Worm (Caenorhabditis elegans) whole organism, L4 larva: ENCODE measurements around the gene ampd-1.

Source experiments
- F26F4.8 ChIP-seq: fragments of 200-800 bp; sonication (Bioruptor generic); conservative IDR thresholded peaks from 2 replicates; pipeline ENCODE4 v1.3.6; 2022; ENCODE audit warnings: missing genetic modification characterization, missing compliant biosample characterization
- F37D6.2 ChIP-seq: sonication (generic microtip); optimal IDR thresholded peaks from 2 replicates; lab custom pipeline; 2016; ENCODE audit warnings: mild to moderate bottlenecking, missing genetic modification characterization, missing compliant biosample characterization
- F49E8.2 ChIP-seq: sonication (generic microtip); optimal IDR thresholded peaks from 2 replicates; lab custom pipeline; 2016; ENCODE audit warnings: missing compliant biosample characterization, mild to moderate bottlenecking, missing genetic modification characterization, borderline replicate concordance
- R02D3.7 ChIP-seq: fragments of 150-350 bp; sonication (generic microtip); optimal IDR thresholded peaks from 3 replicates; lab custom pipeline; 2014; ENCODE audit warnings: missing biosample characterization, missing genetic modification characterization
- T20F7.1 ChIP-seq: fragments of 200-800 bp; sonication (Bioruptor generic); optimal IDR thresholded peaks from 2 replicates; lab custom pipeline; 2018; ENCODE audit warnings: mild to moderate bottlenecking, missing genetic modification characterization, missing compliant biosample characterization
- T26A8.4 ChIP-seq: fragments of 200-800 bp; sonication (Bioruptor generic); IDR thresholded peaks from 2 replicates; pipeline ENCODE4 v1.3.6; 2022; ENCODE audit warnings: missing genetic modification characterization, missing compliant biosample characterization
- Y5F2A.4 ChIP-seq: fragments of 200-800 bp; sonication (Bioruptor generic); optimal IDR thresholded peaks from 2 replicates; lab custom pipeline; 2018; ENCODE audit warnings: mild to moderate bottlenecking, missing genetic modification characterization, missing compliant biosample characterization
- ZK337.2 ChIP-seq: fragments of 200-800 bp; sonication (Bioruptor generic); IDR thresholded peaks from 2 replicates; pipeline ENCODE4 v1.3.6; 2022; ENCODE audit warnings: missing genetic modification reagents, missing genetic modification characterization, missing compliant biosample characterization
- aha-1 ChIP-seq: fragments of 150-350 bp; peaks from one replicate; lab custom pipeline; 2014; ENCODE audit warnings: missing biosample characterization, missing genetic modification characterization
- attf-4 ChIP-seq: sonication (generic microtip); optimal IDR thresholded peaks from 3 replicates; lab custom pipeline; 2017; ENCODE audit warnings: missing biosample characterization, missing genetic modification characterization
- ceh-28 ChIP-seq: fragments of 150-350 bp; optimal IDR thresholded peaks from 2 replicates; lab custom pipeline; 2014; ENCODE audit warnings: missing biosample characterization, missing genetic modification reagents, missing genetic modification characterization
- ceh-32 ChIP-seq: sonication (generic microtip); optimal IDR thresholded peaks from 2 replicates; lab custom pipeline; 2016; ENCODE audit warnings: mild to moderate bottlenecking, missing genetic modification characterization, missing compliant biosample characterization; ENCODE audit not compliant: poor library complexity
- ceh-44 ChIP-seq: fragments of 200-800 bp; sonication (Bioruptor generic); IDR thresholded peaks from 2 replicates; pipeline ENCODE4 v1.3.6; 2022; ENCODE audit warnings: missing genetic modification reagents, missing genetic modification characterization, missing compliant biosample characterization
- ceh-82 ChIP-seq: sonication (generic microtip); optimal IDR thresholded peaks from 2 replicates; lab custom pipeline; 2017; ENCODE audit warnings: missing biosample characterization, missing genetic modification characterization
- cey-2 ChIP-seq: sonication (generic microtip); optimal IDR thresholded peaks from 3 replicates; lab custom pipeline; 2017; ENCODE audit warnings: missing genetic modification characterization, mild to moderate bottlenecking, missing compliant biosample characterization, antibody characterized with exemption, borderline replicate concordance; ENCODE audit not compliant: insufficient read depth
- daf-16 ChIP-seq, 3 experiments: sonication (generic microtip); optimal IDR thresholded peaks; 2 replicates each; lab custom pipeline; 2016 to 2017; ENCODE audit warnings: missing genetic modification characterization in 3 of 3, missing genetic modification reagents in 3 of 3, mild to moderate bottlenecking in 2 of 3, missing compliant biosample characterization in 2 of 3, missing biosample characterization in 1 of 3, moderate library complexity in 1 of 3
- daf-19 ChIP-seq: fragments of 200-800 bp; sonication (Bioruptor generic); conservative IDR thresholded peaks from 2 replicates; pipeline ENCODE4 v1.3.6; 2022; ENCODE audit warnings: missing genetic modification characterization, missing compliant biosample characterization
- dmd-9 ChIP-seq: fragments of 200-800 bp; sonication (Bioruptor generic); IDR thresholded peaks from 2 replicates; pipeline ENCODE4 v1.3.6; 2022; ENCODE audit warnings: missing genetic modification reagents, missing genetic modification characterization, missing compliant biosample characterization
- dve-1 ChIP-seq: sonication (generic microtip); optimal IDR thresholded peaks from 2 replicates; lab custom pipeline; 2017; ENCODE audit warnings: antibody characterized with exemption, mild to moderate bottlenecking, missing genetic modification characterization, missing compliant biosample characterization; ENCODE audit not compliant: insufficient read depth
- egl-27 ChIP-seq: sonication (generic microtip); optimal IDR thresholded peaks from 3 replicates; lab custom pipeline; 2017; ENCODE audit warnings: missing biosample characterization, missing genetic modification reagents, missing genetic modification characterization
- egl-43 ChIP-seq: fragments of 200-800 bp; sonication (Bioruptor generic); IDR thresholded peaks from 2 replicates; pipeline ENCODE4 v1.3.6; 2022; ENCODE audit warnings: missing genetic modification reagents, missing genetic modification characterization, missing compliant biosample characterization
- hlh-30 ChIP-seq: sonication (generic microtip); optimal IDR thresholded peaks from 2 replicates; lab custom pipeline; 2017; ENCODE audit warnings: antibody characterized with exemption, mild to moderate bottlenecking, missing genetic modification characterization, missing compliant biosample characterization; ENCODE audit not compliant: insufficient read depth
- lin-1 ChIP-seq: fragments of 200-800 bp; sonication (Bioruptor generic); IDR thresholded peaks from 2 replicates; pipeline ENCODE4 v1.3.6; 2022; ENCODE audit warnings: missing genetic modification reagents, missing genetic modification characterization, missing compliant biosample characterization
- lin-29 ChIP-seq: fragments of 200-800 bp; sonication (Bioruptor generic); IDR thresholded peaks from 2 replicates; pipeline ENCODE4 v1.3.6; 2022; ENCODE audit warnings: missing genetic modification reagents, missing genetic modification characterization, missing compliant biosample characterization
- lin-38 ChIP-seq: fragments of 200-800 bp; sonication (Bioruptor generic); IDR thresholded peaks from 2 replicates; pipeline ENCODE4 v1.3.6; 2022; ENCODE audit warnings: missing genetic modification reagents, missing genetic modification characterization, missing compliant biosample characterization
- madf-5 ChIP-seq, 2 experiments: fragments of 200-800 bp; sonication (Bioruptor generic); IDR thresholded peaks; 2 replicates each; pipeline ENCODE4 v1.3.6; 2022; ENCODE audit warnings: missing compliant biosample characterization in 2 of 2, missing genetic modification characterization in 2 of 2
- mdl-1 ChIP-seq, 2 experiments: fragments of 150-350 bp in 1 of 2; sonication (generic microtip) in 1 of 2; optimal IDR thresholded peaks; 2 replicates each; lab custom pipeline; 2014 to 2017; ENCODE audit warnings: missing biosample characterization in 2 of 2, missing genetic modification characterization in 2 of 2
- mep-1 ChIP-seq: fragments of 150-350 bp; sonication (generic microtip); optimal IDR thresholded peaks from 3 replicates; lab custom pipeline; 2014; ENCODE audit warnings: missing biosample characterization, missing genetic modification characterization
- mes-2 ChIP-seq: sonication (generic microtip); optimal IDR thresholded peaks from 2 replicates; lab custom pipeline; 2016; ENCODE audit warnings: missing genotype, mild to moderate bottlenecking, missing genetic modification characterization, missing compliant biosample characterization; ENCODE audit not compliant: poor library complexity, severe bottlenecking
- mxl-3 ChIP-seq: fragments of 200-800 bp; sonication (Bioruptor generic); optimal IDR thresholded peaks from 2 replicates; lab custom pipeline; 2018; ENCODE audit warnings: mild to moderate bottlenecking, missing genetic modification characterization, missing compliant biosample characterization
- nhr-10 ChIP-seq: fragments of 150-350 bp; optimal IDR thresholded peaks from 2 replicates; lab custom pipeline; 2014; ENCODE audit warnings: missing biosample characterization, missing genetic modification characterization
- nhr-11 ChIP-seq: fragments of 150-350 bp; optimal IDR thresholded peaks from 2 replicates; lab custom pipeline; 2014; ENCODE audit warnings: missing biosample characterization, missing genetic modification characterization
- nhr-28 ChIP-seq: fragments of 150-350 bp; optimal IDR thresholded peaks from 2 replicates; lab custom pipeline; 2014; ENCODE audit warnings: missing biosample characterization, missing genetic modification characterization
- nhr-41 ChIP-seq: fragments of 200-800 bp; sonication (Bioruptor generic); IDR thresholded peaks from 2 replicates; pipeline ENCODE4 v1.3.6; 2022; ENCODE audit warnings: missing genetic modification reagents, missing genetic modification characterization, missing compliant biosample characterization
- nhr-6 ChIP-seq: fragments of 150-350 bp; optimal IDR thresholded peaks from 2 replicates; lab custom pipeline; 2014; ENCODE audit warnings: missing biosample characterization, missing genetic modification characterization
- nhr-76 ChIP-seq: fragments of 150-350 bp; optimal IDR thresholded peaks from 2 replicates; lab custom pipeline; 2014; ENCODE audit warnings: missing biosample characterization, missing genetic modification characterization
- nhr-77 ChIP-seq: fragments of 150-350 bp; optimal IDR thresholded peaks from 2 replicates; lab custom pipeline; 2014; ENCODE audit warnings: missing biosample characterization, missing genetic modification characterization
- rbr-2 ChIP-seq: sonication (generic microtip); optimal IDR thresholded peaks from 2 replicates; lab custom pipeline; 2016; ENCODE audit warnings: missing genotype, missing genetic modification characterization, missing compliant biosample characterization
- saeg-2 ChIP-seq: fragments of 200-800 bp; sonication (Bioruptor generic); IDR thresholded peaks from 2 replicates; pipeline ENCODE4 v1.3.6; 2022; ENCODE audit warnings: missing genetic modification reagents, missing genetic modification characterization, missing compliant biosample characterization
- set-16 ChIP-seq: fragments of 200-800 bp; sonication (Bioruptor generic); IDR thresholded peaks from 2 replicates; pipeline ENCODE4 v1.3.6; 2022; ENCODE audit warnings: missing genetic modification reagents, missing genetic modification characterization, missing compliant biosample characterization
- snpc-1.2 ChIP-seq: fragments of 200-800 bp; sonication (Bioruptor generic); IDR thresholded peaks from 2 replicates; pipeline ENCODE4 v1.3.6; 2022; ENCODE audit warnings: missing genetic modification reagents, missing genetic modification characterization, missing compliant biosample characterization
- spr-3 ChIP-seq: fragments of 200-800 bp; sonication (Bioruptor generic); optimal IDR thresholded peaks from 2 replicates; lab custom pipeline; 2018; ENCODE audit warnings: mild to moderate bottlenecking, missing genetic modification characterization, missing compliant biosample characterization
- tra-1 ChIP-seq: fragments of 200-800 bp; sonication (Bioruptor generic); IDR thresholded peaks from 2 replicates; pipeline ENCODE4 v1.3.6; 2022; ENCODE audit warnings: missing genetic modification reagents, missing genetic modification characterization, missing compliant biosample characterization
- unc-130 ChIP-seq: sonication (generic microtip); optimal IDR thresholded peaks from 2 replicates; lab custom pipeline; 2016; ENCODE audit warnings: missing genetic modification reagents, missing genetic modification characterization, missing compliant biosample characterization
- unc-39 ChIP-seq: sonication (generic microtip); optimal IDR thresholded peaks from 2 replicates; lab custom pipeline; 2017; ENCODE audit warnings: missing biosample characterization, missing genetic modification characterization
- vab-7 ChIP-seq: fragments of 200-800 bp; sonication (Bioruptor generic); IDR thresholded peaks from 2 replicates; pipeline ENCODE4 v1.3.6; 2022; ENCODE audit warnings: missing genetic modification reagents, missing genetic modification characterization, missing compliant biosample characterization
- zip-2 ChIP-seq: fragments of 150-350 bp; optimal IDR thresholded peaks from 2 replicates; lab custom pipeline; 2014; ENCODE audit warnings: missing biosample characterization, missing genetic modification characterization
- ztf-7 ChIP-seq: fragments of 150-350 bp; optimal IDR thresholded peaks from 2 replicates; lab custom pipeline; 2014; ENCODE audit warnings: missing biosample characterization, missing genetic modification characterization

Gene ampd-1

DNA sequence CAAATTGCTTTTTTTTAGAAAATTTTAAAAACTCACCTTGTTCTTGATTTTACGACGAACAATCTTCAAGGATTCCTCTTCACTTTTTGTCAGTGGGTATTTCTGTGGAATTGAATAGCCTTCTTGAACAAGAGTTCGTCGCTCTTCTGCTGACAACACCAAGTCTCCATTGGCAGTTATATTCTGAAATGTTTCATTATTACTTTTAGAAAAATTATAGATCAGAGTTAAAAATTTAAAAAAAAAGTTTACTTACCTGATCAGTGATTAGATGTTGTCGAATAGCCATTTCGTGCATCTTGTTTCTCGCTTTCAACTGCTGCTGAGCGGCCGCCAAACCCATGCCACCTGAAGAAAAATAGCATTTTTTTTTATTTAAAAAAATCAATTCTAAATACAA, 22.9 kb upstream of the ampd-1 start:
- TF ChIP-seq nhr-41 (GFP tag; lab: Robert Waterston, UW) (no peak), ceh-32 (tag; lab: Kevin White, UChicago) (no peak), lin-38 (GFP tag; lab: Robert Waterston, UW) (no peak), aha-1 (tag; lab: Kevin White, UChicago) (peak; percentile 86), nhr-6 (no peak)

DNA sequence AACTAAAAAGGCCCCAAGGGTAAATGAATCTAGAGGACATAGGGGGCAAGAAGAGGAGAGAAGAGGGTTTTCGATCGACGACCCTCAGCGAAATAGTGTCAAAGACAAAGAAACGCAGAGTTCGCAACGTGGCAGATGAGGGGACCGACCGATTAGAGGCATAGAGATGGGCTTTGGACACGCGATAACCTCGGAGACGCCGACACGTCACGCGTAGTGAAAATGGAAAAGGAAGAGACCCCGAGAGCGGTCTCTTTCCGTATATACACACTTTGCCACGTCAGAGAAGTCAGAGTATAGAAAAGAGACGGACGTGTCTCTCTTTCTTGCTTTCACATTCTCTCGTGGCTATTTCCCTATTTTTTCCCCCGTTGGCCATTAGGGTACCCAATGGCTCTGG, 21.6 kb upstream of the ampd-1 start:
- TF ChIP-seq daf-19 (GFP tag; lab: Robert Waterston, UW) (no peak), F49E8.2 (no peak), egl-27 (no peak), hlh-30 (peak; percentile 94), zip-2 (tag; lab: Kevin White, UChicago) (no peak), ZK337.2 (GFP tag; lab: Robert Waterston, UW) (no peak), rbr-2 (peak; percentile 79), F26F4.8 (no peak), ceh-82 (tag; lab: Kevin White, UChicago) (no peak), mxl-3 (GFP tag; lab: Kevin White, UChicago) (peak; percentile 89), cey-2 (tag; lab: Kevin White, UChicago) (no peak), set-16 (GFP tag; lab: Robert Waterston, UW) (peak; percentile 59; the same call in 1 of the 2 replicates), tra-1 (peak; percentile 45), aha-1 (tag; lab: Kevin White, UChicago) (peak; percentile 98), nhr-76 (tag; lab: Kevin White, UChicago) (no peak), egl-43 (GFP tag; lab: Robert Waterston, UW) (peak; percentile 78), mdl-1 (tag; optimal IDR thresholded peaks at IDR 0.05; lab: Kevin White, UChicago) (peak; percentile 72 to 93), snpc-1.2 (GFP tag; lab: Robert Waterston, UW) (no peak), nhr-41 (GFP tag; lab: Robert Waterston, UW) (no peak), mep-1 (tag; lab: Kevin White, UChicago) (peak; percentile 78), nhr-77 (tag; lab: Kevin White, UChicago) (no peak), ceh-32 (tag; lab: Kevin White, UChicago) (no peak), Y5F2A.4 (no peak), T26A8.4 (GFP tag; lab: Robert Waterston, UW) (0 out of 2 replicates have a peak, but pooled peaks have one; percentile 27), spr-3 (GFP tag; lab: Kevin White, UChicago) (no peak), unc-130 (GFP tag; lab: Kevin White, UChicago) (no peak), lin-1 (GFP tag; lab: Robert Waterston, UW) (no peak), ceh-28 (tag; lab: Kevin White, UChicago) (no peak), nhr-28 (tag; lab: Kevin White, UChicago) (peak; percentile 46), T20F7.1 (GFP tag; lab: Kevin White, UChicago) (peak; percentile 7), mes-2 (peak; percentile 56), nhr-10 (tag; lab: Kevin White, UChicago) (no peak), dmd-9 (GFP tag; lab: Robert Waterston, UW) (no peak), dve-1 (tag; lab: Kevin White, UChicago) (peak; percentile 56), ztf-7 (tag; lab: Kevin White, UChicago) (no peak), attf-4 (tag; lab: Kevin White, UChicago) (no peak), F37D6.2 (tag; lab: Kevin White, UChicago) (peak; percentile 75), daf-16 (GFP tag; optimal IDR thresholded peaks at IDR 0.05; lab: Kevin White, UChicago) (no peak), daf-16 (tag; optimal IDR thresholded peaks at IDR 0.05; lab: Kevin White, UChicago) (peak; percentile 1), vab-7 (GFP tag; lab: Robert Waterston, UW) (peak; percentile 56), nhr-11 (tag; lab: Kevin White, UChicago) (peak; percentile 75), ceh-44 (GFP tag; lab: Robert Waterston, UW) (0 out of 2 replicates have a peak, but pooled peaks have one; percentile 19), R02D3.7 (no peak), nhr-6 (no peak), saeg-2 (GFP tag; lab: Robert Waterston, UW) (no peak), lin-29 (no peak), madf-5 (GFP tag; IDR thresholded peaks at IDR 0.05; lab: Robert Waterston, UW) (no peak), unc-39 (tag; lab: Kevin White, UChicago) (no peak)
